Fruit fly (Drosophila melanogaster) whole organism, embryonic: ENCODE results near the gene CG46310.

Experiments used
- Awh ChIP-seq: fragments of 200-800 bp; sonication (Bioruptor generic); IDR thresholded peaks from 2 replicates; pipeline ENCODE4, ENCODE4 v1.3.6; 2022; ENCODE audit warnings: missing biosample characterization, missing genetic modification characterization
- CG10147 ChIP-seq: fragments of 200-800 bp; sonication (Bioruptor generic); optimal IDR thresholded peaks from 2 replicates; lab custom pipeline; 2019; ENCODE audit warnings: missing biosample characterization, mild to moderate bottlenecking, missing genetic modification characterization, moderate library complexity
- CG10209 ChIP-seq: fragments of 200-800 bp; sonication (Bioruptor generic); optimal IDR thresholded peaks from 3 replicates; lab custom pipeline; 2017; ENCODE audit warnings: missing biosample characterization, mild to moderate bottlenecking, missing genetic modification characterization, missing genetic modification reagents
- CG10274 ChIP-seq: fragments of 200-800 bp; sonication (Bioruptor generic); optimal IDR thresholded peaks from 3 replicates; lab custom pipeline; 2017; ENCODE audit warnings: missing biosample characterization, mild to moderate bottlenecking, missing genetic modification characterization
- CG11085 ChIP-seq: fragments of 200-800 bp; sonication (Bioruptor generic); IDR thresholded peaks from 2 replicates; pipeline ENCODE4 v1.3.6; 2022; ENCODE audit warnings: missing biosample characterization, missing genetic modification characterization
- CG11398 ChIP-seq: fragments of 200-800 bp; sonication (Bioruptor generic); optimal IDR thresholded peaks from 2 replicates; lab custom pipeline; 2016; ENCODE audit warnings: missing biosample characterization, missing genetic modification characterization
- CG11695 ChIP-seq: fragments of 200-800 bp; sonication (Bioruptor generic); IDR thresholded peaks from 3 replicates; pipeline ENCODE4 v1.3.6; 2022; ENCODE audit warnings: missing biosample characterization, missing genetic modification characterization
- CG12104 ChIP-seq: fragments of 200-800 bp; sonication (Bioruptor generic); optimal IDR thresholded peaks from 3 replicates; lab custom pipeline; 2016; ENCODE audit warnings: missing biosample characterization, missing genetic modification characterization
- CG14014 ChIP-seq: fragments of 200-800 bp; sonication (Bioruptor generic); IDR thresholded peaks from 2 replicates; pipeline ENCODE4 v1.3.6; 2022; ENCODE audit warnings: missing biosample characterization, missing genetic modification characterization
- CG15269 ChIP-seq: fragments of 200-800 bp; sonication (Bioruptor generic); optimal IDR thresholded peaks from 2 replicates; lab custom pipeline; 2018; ENCODE audit warnings: missing biosample characterization, mild to moderate bottlenecking, missing genetic modification characterization, moderate library complexity
- CG1529 ChIP-seq: fragments of 200-800 bp; sonication (Bioruptor generic); optimal IDR thresholded peaks from 3 replicates; lab custom pipeline; 2018; ENCODE audit warnings: missing biosample characterization, missing genetic modification characterization
- CG1647 ChIP-seq: fragments of 200-800 bp; sonication (Bioruptor generic); optimal IDR thresholded peaks from 3 replicates; lab custom pipeline; 2016; ENCODE audit warnings: missing biosample characterization, missing genetic modification characterization
- CG16779 ChIP-seq: fragments of 200-800 bp; sonication (Bioruptor generic); IDR thresholded peaks from 2 replicates; pipeline ENCODE4 v1.3.6; 2022; ENCODE audit warnings: missing biosample characterization, missing genetic modification characterization
- CG17385 ChIP-seq: fragments of 200-800 bp; sonication (Bioruptor generic); optimal IDR thresholded peaks from 3 replicates; lab custom pipeline; 2018; ENCODE audit warnings: missing biosample characterization, mild to moderate bottlenecking, missing genetic modification characterization
- CG18476 ChIP-seq: fragments of 200-800 bp; sonication (Bioruptor generic); optimal IDR thresholded peaks from 2 replicates; lab custom pipeline; 2016; ENCODE audit warnings: missing biosample characterization, mild to moderate bottlenecking, missing genetic modification characterization
- CG2129 ChIP-seq: fragments of 200-800 bp; sonication (Bioruptor generic); IDR thresholded peaks from 2 replicates; pipeline ENCODE4 v1.3.6; 2022; ENCODE audit warnings: missing biosample characterization, missing genetic modification characterization; ENCODE audit not compliant: partially characterized antibody
- CG30020 ChIP-seq: fragments of 200-800 bp; optimal IDR thresholded peaks from 2 replicates; lab custom pipeline; 2019; ENCODE audit warnings: missing biosample characterization, mild to moderate bottlenecking, missing genetic modification characterization, moderate library complexity
- CG32772 ChIP-seq: fragments of 200-800 bp; sonication (Bioruptor generic); IDR thresholded peaks from 2 replicates; pipeline ENCODE4 v1.3.6; 2022; ENCODE audit warnings: missing biosample characterization, missing genetic modification characterization
- CG33213 ChIP-seq: fragments of 200-800 bp; sonication (Bioruptor generic); optimal IDR thresholded peaks from 3 replicates; lab custom pipeline; 2016; ENCODE audit warnings: missing biosample characterization, missing genetic modification characterization
- CG6272 ChIP-seq: fragments of 200-800 bp; sonication (Bioruptor generic); IDR thresholded peaks from 2 replicates; pipeline ENCODE4 v1.3.6; 2022; ENCODE audit warnings: missing biosample characterization, missing genetic modification characterization
- CG6854 ChIP-seq: fragments of 200-800 bp; sonication (Bioruptor generic); optimal IDR thresholded peaks from 3 replicates; lab custom pipeline; 2017; ENCODE audit warnings: missing biosample characterization, mild to moderate bottlenecking, missing genetic modification characterization
- CG9437 ChIP-seq: fragments of 200-800 bp; sonication (Bioruptor generic); optimal IDR thresholded peaks from 2 replicates; lab custom pipeline; 2018; ENCODE audit warnings: missing biosample characterization, mild to moderate bottlenecking, missing genetic modification characterization
- CG9727 ChIP-seq: fragments of 200-800 bp; sonication (Bioruptor generic); optimal IDR thresholded peaks from 3 replicates; lab custom pipeline; 2017; ENCODE audit warnings: missing biosample characterization, mild to moderate bottlenecking, missing genetic modification characterization
- CG9932 ChIP-seq: fragments of 200-800 bp; sonication (Bioruptor generic); IDR thresholded peaks from 2 replicates; pipeline ENCODE4 v1.3.6; 2022; ENCODE audit warnings: missing biosample characterization, missing genetic modification characterization
- Chrac-16 ChIP-seq: fragments of 200-800 bp; sonication (Bioruptor generic); optimal IDR thresholded peaks from 3 replicates; lab custom pipeline; 2016; ENCODE audit warnings: missing biosample characterization, missing genetic modification characterization
- Dad ChIP-seq: fragments of 200-800 bp; sonication (Bioruptor generic); optimal IDR thresholded peaks from 3 replicates; lab custom pipeline; 2016; ENCODE audit warnings: missing biosample characterization, missing genetic modification characterization
- Drgx ChIP-seq: fragments of 200-800 bp; sonication (Bioruptor generic); IDR thresholded peaks from 2 replicates; pipeline ENCODE4 v1.3.6; 2022; ENCODE audit warnings: missing biosample characterization, missing genetic modification characterization
- MTF-1 ChIP-seq: fragments of 200-800 bp; sonication (Bioruptor generic); optimal IDR thresholded peaks from 2 replicates; lab custom pipeline; 2018; ENCODE audit warnings: missing biosample characterization, mild to moderate bottlenecking, missing genetic modification characterization, borderline replicate concordance
- Max ChIP-seq: fragments of 200-800 bp; sonication (Bioruptor generic); optimal IDR thresholded peaks from 2 replicates; lab custom pipeline; 2016; ENCODE audit warnings: missing biosample characterization, mild to moderate bottlenecking, missing genetic modification characterization
- NK7.1 ChIP-seq: fragments of 200-800 bp; sonication (Bioruptor generic); optimal IDR thresholded peaks from 3 replicates; lab custom pipeline; 2016; ENCODE audit warnings: missing biosample characterization, missing genetic modification characterization
- Stat92E ChIP-seq, 3 experiments: fragments of >200 bp in 2 of 3; fragments of 200-800 bp in 1 of 3; sonication (Bioruptor generic) in 1 of 3; optimal IDR thresholded peaks; 2 replicates each; lab custom pipeline; 2017 to 2019; ENCODE audit warnings: missing biosample characterization in 3 of 3, missing genetic modification characterization in 3 of 3, mild to moderate bottlenecking in 1 of 3, moderate library complexity in 1 of 3
- ab ChIP-seq: fragments of 200-800 bp; sonication (Bioruptor generic); optimal IDR thresholded peaks from 2 replicates; lab custom pipeline; 2016; ENCODE audit warnings: missing biosample characterization, missing genetic modification characterization
- ac ChIP-seq: fragments of 200-800 bp; sonication (Bioruptor generic); optimal IDR thresholded peaks from 3 replicates; lab custom pipeline; 2017; ENCODE audit warnings: missing biosample characterization, mild to moderate bottlenecking, missing genetic modification characterization
- az2 ChIP-seq: fragments of 200-800 bp; sonication (Bioruptor generic); optimal IDR thresholded peaks from 3 replicates; lab custom pipeline; 2016; ENCODE audit warnings: missing biosample characterization, missing genetic modification characterization
- crp ChIP-seq, 2 experiments: fragments of 200-800 bp; sonication (Bioruptor generic); optimal IDR thresholded peaks; 2 replicates in 1 of 2; 3 replicates in 1 of 2; lab custom pipeline; 2017; ENCODE audit warnings: missing biosample characterization in 2 of 2, missing genetic modification characterization in 2 of 2, mild to moderate bottlenecking in 1 of 2, moderate library complexity in 1 of 2
- cwo ChIP-seq: fragments of 200-800 bp; sonication (Bioruptor generic); optimal IDR thresholded peaks from 3 replicates; lab custom pipeline; 2017; ENCODE audit warnings: missing biosample characterization, missing genetic modification characterization, mild to moderate bottlenecking, moderate library complexity, missing genetic modification reagents
- ems ChIP-seq: fragments of 200-800 bp; sonication (Bioruptor generic); optimal IDR thresholded peaks from 3 replicates; lab custom pipeline; 2016; ENCODE audit warnings: missing biosample characterization, missing genetic modification characterization
- fd3F ChIP-seq: fragments of 200-800 bp; sonication (Bioruptor generic); optimal IDR thresholded peaks from 2 replicates; lab custom pipeline; 2018; ENCODE audit warnings: missing biosample characterization, mild to moderate bottlenecking, missing genetic modification characterization, moderate library complexity
- fru ChIP-seq: fragments of >200 bp; optimal IDR thresholded peaks from 2 replicates; lab custom pipeline; 2017
- ftz-f1 ChIP-seq: fragments of 200-800 bp; sonication (Bioruptor generic); optimal IDR thresholded peaks from 2 replicates; lab custom pipeline; 2016; ENCODE audit warnings: missing biosample characterization, missing genetic modification characterization
- hb ChIP-seq: fragments of 200-800 bp; sonication (Bioruptor generic); IDR thresholded peaks from 3 replicates; pipeline ENCODE4 v1.3.6; 2022; ENCODE audit warnings: missing biosample characterization, missing genetic modification characterization; ENCODE audit not compliant: partially characterized antibody
- insv ChIP-seq, 2 experiments: fragments of 200-800 bp; sonication (Bioruptor generic); optimal IDR thresholded peaks; 3 replicates each; lab custom pipeline; 2016 to 2018; ENCODE audit warnings: missing biosample characterization in 2 of 2, missing genetic modification characterization in 2 of 2
- luna ChIP-seq: fragments of 200-800 bp; sonication (Bioruptor generic); optimal IDR thresholded peaks from 2 replicates; lab custom pipeline; 2016; ENCODE audit warnings: missing biosample characterization, missing genetic modification characterization
- mld ChIP-seq: fragments of 200-800 bp; sonication (Bioruptor generic); IDR thresholded peaks from 3 replicates; pipeline ENCODE4 v1.3.6; 2022; ENCODE audit warnings: missing biosample characterization, missing genetic modification characterization; ENCODE audit not compliant: partially characterized antibody
- onecut ChIP-seq: fragments of 200-800 bp; sonication (Bioruptor generic); IDR thresholded peaks from 2 replicates; pipeline ENCODE4 v1.3.6; 2022; ENCODE audit warnings: missing biosample characterization, missing genetic modification characterization
- org-1 ChIP-seq: fragments of 200-800 bp; sonication (Bioruptor generic); optimal IDR thresholded peaks from 2 replicates; lab custom pipeline; 2017; ENCODE audit warnings: missing biosample characterization, missing genetic modification characterization
- prd ChIP-seq, 3 experiments: fragments of >200 bp in 2 of 3; fragments of 200-800 bp in 1 of 3; sonication (Bioruptor generic) in 1 of 3; optimal IDR thresholded peaks in 2 of 3; IDR thresholded peaks in 1 of 3; 2 replicates in 2 of 3; 3 replicates in 1 of 3; pipeline versions ENCODE4 v1.3.6 to Lab custom; 2017 to 2022; ENCODE audit warnings: missing biosample characterization in 1 of 3, missing genetic modification characterization in 1 of 3
- scrt ChIP-seq: fragments of 200-800 bp; sonication (Bioruptor generic); optimal IDR thresholded peaks from 2 replicates; lab custom pipeline; 2018; ENCODE audit warnings: missing biosample characterization, mild to moderate bottlenecking, missing genetic modification characterization, moderate library complexity
- sim ChIP-seq: fragments of 200-800 bp; sonication (Bioruptor generic); IDR thresholded peaks from 2 replicates; pipeline ENCODE4 v1.3.6; 2022; ENCODE audit warnings: missing biosample characterization, missing genetic modification characterization
- sr ChIP-seq: fragments of 200-800 bp; sonication (Bioruptor generic); IDR thresholded peaks from 3 replicates; pipeline ENCODE4 v1.3.6; 2022; ENCODE audit warnings: missing biosample characterization, missing genetic modification characterization
- ssp ChIP-seq: fragments of 200-800 bp; sonication (Bioruptor generic); IDR thresholded peaks from 2 replicates; pipeline ENCODE4 v1.3.6; 2022; ENCODE audit warnings: missing biosample characterization, missing genetic modification characterization

Gene CG46310

DNA sequence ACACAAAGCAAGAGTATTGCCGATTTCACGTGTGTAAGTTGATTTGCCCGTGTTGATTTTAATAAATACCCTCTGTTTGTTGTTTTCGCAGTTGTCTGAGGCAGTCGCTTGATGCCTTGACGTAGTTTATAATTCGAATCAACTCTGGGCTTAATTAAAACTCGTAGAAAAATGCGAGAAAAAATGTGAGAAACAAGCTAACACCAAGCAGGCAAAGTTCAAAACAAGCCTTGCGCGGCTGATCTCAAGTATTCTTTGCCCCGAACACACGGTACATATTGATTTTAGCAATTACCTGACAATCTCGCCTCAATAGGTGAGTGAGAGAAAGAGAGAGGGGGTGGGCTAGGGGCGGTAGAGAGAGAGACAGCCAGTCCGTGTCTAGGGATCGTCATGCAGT, 51.6 kb downstream of the CG46310 start (continued):
- TF ChIP-seq ac (GFP tag; lab: Kevin White, UChicago) = no peak
- no peak for TF ChIP-seq onecut
- TF ChIP-seq Stat92E (GFP tag; optimal IDR thresholded peaks at IDR 0.05; lab: Kevin White, UChicago) = no peak
- TF ChIP-seq fd3F (GFP tag; lab: Kevin White, UChicago) = peak; percentile 38
- TF ChIP-seq CG6854 (GFP tag; lab: Kevin White, UChicago) = peak; percentile 32
- TF ChIP-seq Drgx (GFP tag; lab: Robert Waterston, UW) = 0 out of 2 replicates have a peak, but pooled peaks have one; percentile 17
- peak; percentile 26 for TF ChIP-seq CG33213 (GFP tag; lab: Kevin White, UChicago)
- TF ChIP-seq org-1 (GFP tag; lab: Kevin White, UChicago) = peak; percentile 40
- peak; percentile 55 for TF ChIP-seq cwo (GFP tag; lab: Kevin White, UChicago)
- TF ChIP-seq hb (GFP tag; lab: Robert Waterston, UW) = no peak
- peak; percentile 26 for TF ChIP-seq MTF-1 (GFP tag; lab: Kevin White, UChicago)
- no peak for TF ChIP-seq CG18476 (GFP tag; lab: Kevin White, UChicago)
- no peak for TF ChIP-seq CG32772 (GFP tag; lab: Robert Waterston, UW)
- no peak for TF ChIP-seq ftz-f1 (GFP tag; lab: Kevin White, UChicago)
- peak; percentile 35 for TF ChIP-seq CG12104 (GFP tag; lab: Kevin White, UChicago)
- TF ChIP-seq Awh (GFP tag; lab: Robert Waterston, UW) = no peak
- TF ChIP-seq CG15269 (tag; lab: Kevin White, UChicago) = peak; percentile 32
- TF ChIP-seq insv (GFP tag; optimal IDR thresholded peaks at IDR 0.05; lab: Kevin White, UChicago) = peak in 1 of 2 experiments; percentile 18
- no peak for TF ChIP-seq sim (GFP tag; lab: Robert Waterston, UW)
- TF ChIP-seq CG11398 (GFP tag; lab: Kevin White, UChicago) = peak; percentile 33
- no peak for TF ChIP-seq CG6272 (GFP tag; lab: Robert Waterston, UW)
- TF ChIP-seq crp (GFP tag; optimal IDR thresholded peaks at IDR 0.05; lab: Kevin White, UChicago) = no peak
- peak; percentile 34 for TF ChIP-seq CG9727 (GFP tag; lab: Kevin White, UChicago)
- TF ChIP-seq CG17385 (GFP tag; lab: Kevin White, UChicago) = peak; percentile 14
- no peak for TF ChIP-seq sr (GFP tag; lab: Robert Waterston, UW)
- TF ChIP-seq Dad (GFP tag; lab: Kevin White, UChicago) = no peak
- TF ChIP-seq scrt = peak; percentile 34
- no peak for TF ChIP-seq CG11695 (GFP tag; lab: Robert Waterston, UW)
- peak; percentile 1 for TF ChIP-seq Max (GFP tag; lab: Kevin White, UChicago)
- no peak for TF ChIP-seq CG1529 (GFP tag; lab: Kevin White, UChicago)
- TF ChIP-seq CG14014 = peak; percentile 57; the same call in 1 of the 2 replicates
- TF ChIP-seq CG11085 (GFP tag; lab: Robert Waterston, UW) = no peak
- no peak for TF ChIP-seq prd (optimal IDR thresholded peaks at IDR 0.05; lab: Kevin White, UChicago)
- TF ChIP-seq prd (GFP tag; IDR thresholded peaks at IDR 0.05; lab: Robert Waterston, UW) = no peak
- no peak for TF ChIP-seq Chrac-16 (GFP tag; lab: Kevin White, UChicago)
- no peak for TF ChIP-seq CG9437
- TF ChIP-seq ssp (GFP tag; lab: Robert Waterston, UW) = no peak
- TF ChIP-seq CG10147 (GFP tag; lab: Kevin White, UChicago) = peak; percentile 25
- peak; percentile 50; the same call in 1 of the 2 replicates for TF ChIP-seq CG9932 (GFP tag; lab: Robert Waterston, UW)
- TF ChIP-seq CG10274 (GFP tag; lab: Kevin White, UChicago) = peak; percentile 16
- TF ChIP-seq mld (GFP tag; lab: Robert Waterston, UW) = no peak
- TF ChIP-seq CG16779 (GFP tag; lab: Robert Waterston, UW) = no peak
- TF ChIP-seq ems = peak; percentile 26
- TF ChIP-seq luna = no peak
- peak; percentile 53 for TF ChIP-seq CG1647 (GFP tag; lab: Kevin White, UChicago)
- TF ChIP-seq CG30020 (tag; lab: Kevin White, UChicago) = no peak
- peak; percentile 2 for TF ChIP-seq NK7.1 (GFP tag; lab: Kevin White, UChicago)
- TF ChIP-seq az2 (GFP tag; lab: Kevin White, UChicago) = no peak
- TF ChIP-seq ab (GFP tag; lab: Kevin White, UChicago) = no peak
- no peak for TF ChIP-seq CG2129 (GFP tag; lab: Robert Waterston, UW)
- no peak for TF ChIP-seq fru
- peak; percentile 53 for TF ChIP-seq CG10209 (GFP tag; lab: Kevin White, UChicago)
